Worm (Caenorhabditis elegans): Measurements from ENCODE around the gene F13H8.6.
A peak's percentile ranks its signal among the peaks of the same experiment; 100 is the strongest.

Gene F13H8.6

ce11 chrII:6269805-6270414 is 16.9 kb downstream of the F13H8.6 start, which contains the start of gene F13H8.2 (continued):
- TF ChIP-seq madf-3 (GFP tag; IDR thresholded peaks at IDR 0.05) (0 out of 2 replicates have a peak, but pooled peaks have one; percentile 15), B0035.1 (tag; optimal IDR thresholded peaks at IDR 0.05) (no peak), let-607 (tag; optimal IDR thresholded peaks at IDR 0.05) (no peak), efl-1 (GFP tag; optimal IDR thresholded peaks at IDR 0.05) (peak; percentile 76), lir-1 (GFP tag; conservative IDR thresholded peaks at IDR 0.05) (peak; percentile 69), ztf-26 (tag; optimal IDR thresholded peaks at IDR 0.05) (peak; percentile 13), die-1 (tag; optimal IDR thresholded peaks at IDR 0.05) (no peak), nfya-2 (GFP tag; IDR thresholded peaks at IDR 0.05) (no peak), ceh-91 (GFP tag; IDR thresholded peaks at IDR 0.05) (peak; percentile 78), K12H6.12 (tag; optimal IDR thresholded peaks at IDR 0.05) (peak; percentile 35), F52B5.7 (tag; optimal IDR thresholded peaks at IDR 0.05) (no peak), ceh-79 (tag; optimal IDR thresholded peaks at IDR 0.05) (no peak), F39B2.1 (GFP tag; IDR thresholded peaks at IDR 0.05) (no peak), F57C9.4 (tag; optimal IDR thresholded peaks at IDR 0.05) (no peak), lsl-1 (GFP tag; optimal IDR thresholded peaks at IDR 0.05) (peak; percentile 63), mes-4 (tag; optimal IDR thresholded peaks at IDR 0.05) (no peak), Y79H2A.3 (GFP tag; conservative IDR thresholded peaks at IDR 0.05) (no peak), attf-3 (GFP tag; conservative IDR thresholded peaks at IDR 0.05) (peak; percentile 79), sdz-38 (tag; optimal IDR thresholded peaks at IDR 0.05) (no peak), ceh-27 (GFP tag; optimal IDR thresholded peaks at IDR 0.05) (peak; percentile 69), ztf-28 (GFP tag; IDR thresholded peaks at IDR 0.05) (peak; percentile 95), fkh-3 (tag; optimal IDR thresholded peaks at IDR 0.05) (no peak), somi-1 (GFP tag; optimal IDR thresholded peaks at IDR 0.05) (no peak), snpc-4 (GFP tag; optimal IDR thresholded peaks at IDR 0.05) (no peak), snpc-4 (tag; optimal IDR thresholded peaks at IDR 0.05) (peak in 1 of 4 experiments; percentile 18), sea-2 (GFP tag; IDR thresholded peaks at IDR 0.05) (no peak), cebp-2 (GFP tag; IDR thresholded peaks at IDR 0.05) (0 out of 2 replicates have a peak, but pooled peaks have one; percentile 32), ceh-58 (GFP tag; IDR thresholded peaks at IDR 0.05) (no peak), B0261.1 (tag; optimal IDR thresholded peaks at IDR 0.05) (no peak), gei-17 (GFP tag; optimal IDR thresholded peaks at IDR 0.05) (no peak), nfyb-1 (GFP tag; IDR thresholded peaks at IDR 0.05) (peak; percentile 93), Y53F4B.3 (GFP tag; IDR thresholded peaks at IDR 0.05) (peak; percentile 85), nhr-120 (GFP tag; IDR thresholded peaks at IDR 0.05) (no peak), snpc-1.3 (tag; optimal IDR thresholded peaks at IDR 0.05; ENCODE audit: insufficient read depth) (no peak), let-526 (GFP tag; IDR thresholded peaks at IDR 0.05) (0 out of 2 replicates have a peak, but pooled peaks have one; percentile 9), Y67H2A.10 (GFP tag; conservative IDR thresholded peaks at IDR 0.05) (no peak), ztf-3 (GFP tag; optimal IDR thresholded peaks at IDR 0.05) (no peak), lag-1 (GFP tag; IDR thresholded peaks at IDR 0.05) (no peak), C06A6.2 (GFP tag; conservative IDR thresholded peaks at IDR 0.05) (peak; percentile 85), attf-5 (GFP tag; optimal IDR thresholded peaks at IDR 0.05) (peak; percentile 84), madf-10 (tag; optimal IDR thresholded peaks at IDR 0.05) (peak; percentile 23), tlf-1 (GFP tag; optimal IDR thresholded peaks at IDR 0.05) (peak; percentile 52), dox-1 (GFP tag; IDR thresholded peaks at IDR 0.05) (peak; percentile 96), C17E4.6 (GFP tag; IDR thresholded peaks at IDR 0.05) (peak; percentile 70; the same call in 1 of the 2 replicates), atf-7 (tag; optimal IDR thresholded peaks at IDR 0.05) (no peak), ztf-22 (GFP tag; optimal IDR thresholded peaks at IDR 0.05) (no peak), madf-8 (GFP tag; conservative IDR thresholded peaks at IDR 0.05) (peak; percentile 68), mcd-1 (GFP tag; IDR thresholded peaks at IDR 0.05) (peak; percentile 90), ztf-6 (GFP tag; IDR thresholded peaks at IDR 0.05) (peak; percentile 50; the same call in 1 of the 2 replicates)
